Fruit fly (Drosophila melanogaster) whole organism, adult: ENCODE measurements around the gene CG15399.

Experiments
- CG12768 ChIP-seq: fragments of 200-800 bp; sonication (Bioruptor generic); optimal IDR thresholded peaks from 2 replicates; lab custom pipeline; 2017; ENCODE audit warnings: missing biosample characterization, missing genetic modification characterization, mild to moderate bottlenecking, moderate library complexity, missing genetic modification reagents
- CG33017 ChIP-seq: fragments of 200-800 bp; sonication (Bioruptor generic); optimal IDR thresholded peaks from 2 replicates; lab custom pipeline; 2018; ENCODE audit warnings: missing biosample characterization, mild to moderate bottlenecking, missing genetic modification characterization, moderate library complexity
- CG7045 ChIP-seq: fragments of 200-800 bp; sonication (Bioruptor generic); optimal IDR thresholded peaks from 2 replicates; lab custom pipeline; 2017; ENCODE audit warnings: missing biosample characterization, mild to moderate bottlenecking, missing genetic modification characterization
- kay ChIP-seq: fragments of 200-800 bp; sonication (Bioruptor generic); peaks from one replicate; lab custom pipeline; 2016; ENCODE audit warnings: missing biosample characterization, missing genetic modification characterization, borderline replicate concordance
- pad ChIP-seq: fragments of 200-800 bp; sonication (Bioruptor generic); optimal IDR thresholded peaks from 3 replicates; lab custom pipeline; 2017; ENCODE audit warnings: missing biosample characterization, missing genetic modification characterization, mild to moderate bottlenecking, moderate library complexity, missing genetic modification reagents

- TF ChIP-seq CG12768: no peak
- no peak for TF ChIP-seq kay (GFP tag; lab: Kevin White, UChicago)
- TF ChIP-seq CG33017 (tag; lab: Kevin White, UChicago): no peak
- TF ChIP-seq pad (GFP tag; lab: Kevin White, UChicago): no peak
- TF ChIP-seq CG7045 (GFP tag; lab: Kevin White, UChicago): no peak
Measured at dm6 chr2L:2727364-2727763, 44.2 kb downstream of the CG15399 start.
